Worm (Caenorhabditis elegans) whole organism, L4/young adult: ENCODE results near the gene fipr-7.

ENCODE experiments used
- W03F9.2 ChIP-seq: fragments of 150-350 bp; optimal IDR thresholded peaks from 2 replicates; lab custom pipeline; 2014; ENCODE audit warnings: missing biosample characterization, missing genetic modification characterization
- dao-5 ChIP-seq: sonication (generic microtip); optimal IDR thresholded peaks from 2 replicates; lab custom pipeline; 2016; ENCODE audit warnings: missing genotype, missing genetic modification characterization, moderate library complexity, missing compliant biosample characterization
- him-1 ChIP-seq: sonication (generic microtip); optimal IDR thresholded peaks from 2 replicates; lab custom pipeline; 2016; ENCODE audit warnings: missing genotype, missing genetic modification reagents, missing genetic modification characterization, missing compliant biosample characterization

- no peak for TF ChIP-seq him-1 (tag; lab: Kevin White, UChicago)
- TF ChIP-seq dao-5 (tag; lab: Kevin White, UChicago): no peak
- TF ChIP-seq W03F9.2 (tag; lab: Kevin White, UChicago): no peak
Measured at ce11 chrV:10246443-10246885, 16.8 kb downstream of the fipr-7 start.
